Worm (Caenorhabditis elegans) whole organism, L3 larva: Measurements from ENCODE around the gene Y46H3C.5.

Experiments
- ceh-16 ChIP-seq: sonication (generic microtip); optimal IDR thresholded peaks from 2 replicates; lab custom pipeline; 2017; ENCODE audit warnings: missing biosample characterization, missing genetic modification characterization
- ceh-28 ChIP-seq: fragments of 150-350 bp; optimal IDR thresholded peaks from 2 replicates; lab custom pipeline; 2014; ENCODE audit warnings: missing biosample characterization, missing genetic modification reagents, missing genetic modification characterization
- daf-12 ChIP-seq: fragments of 150-350 bp; optimal IDR thresholded peaks from 2 replicates; lab custom pipeline; 2014; ENCODE audit warnings: missing biosample characterization, missing genetic modification reagents, missing genetic modification characterization
- egl-27 ChIP-seq: sonication (generic microtip); optimal IDR thresholded peaks from 4 replicates; lab custom pipeline; 2017; ENCODE audit warnings: missing biosample characterization, missing genetic modification reagents, missing genetic modification characterization
- egl-5 ChIP-seq: fragments of 150-350 bp; optimal IDR thresholded peaks from 2 replicates; lab custom pipeline; 2017; ENCODE audit warnings: missing biosample characterization, missing genetic modification reagents, missing genetic modification characterization, inconsistent platforms
- elt-1 ChIP-seq: fragments of 150-350 bp; optimal IDR thresholded peaks from 2 replicates; lab custom pipeline; 2014; ENCODE audit warnings: missing biosample characterization, missing genetic modification characterization
- fkh-10 ChIP-seq: sonication (generic microtip); optimal IDR thresholded peaks from 2 replicates; lab custom pipeline; 2017; ENCODE audit warnings: missing biosample characterization, missing genetic modification reagents, missing genetic modification characterization
- lin-39 ChIP-seq: fragments of 150-350 bp; optimal IDR thresholded peaks from 2 replicates; lab custom pipeline; 2018; ENCODE audit warnings: missing biosample characterization, missing genetic modification reagents, missing genetic modification characterization
- lsy-12 ChIP-seq: sonication (generic microtip); optimal IDR thresholded peaks from 2 replicates; lab custom pipeline; 2016; ENCODE audit warnings: mild to moderate bottlenecking, missing genetic modification characterization, missing compliant biosample characterization
- mdl-1 ChIP-seq: fragments of 150-350 bp; optimal IDR thresholded peaks from 2 replicates; lab custom pipeline; 2014; ENCODE audit warnings: missing biosample characterization, missing genetic modification characterization
- mml-1 ChIP-seq: fragments of 150-350 bp; sonication (generic microtip); optimal IDR thresholded peaks from 3 replicates; lab custom pipeline; 2014; ENCODE audit warnings: missing biosample characterization, missing genetic modification characterization
- nfya-1 ChIP-seq: sonication (generic microtip); optimal IDR thresholded peaks from 2 replicates; lab custom pipeline; 2017; ENCODE audit warnings: missing genetic modification characterization, mild to moderate bottlenecking, missing compliant biosample characterization, antibody characterized with exemption, moderate library complexity; ENCODE audit not compliant: insufficient read depth
- nhr-11 ChIP-seq: fragments of 150-350 bp; optimal IDR thresholded peaks from 2 replicates; lab custom pipeline; 2014; ENCODE audit warnings: missing biosample characterization, missing genetic modification characterization
- nhr-12 ChIP-seq: fragments of 150-350 bp; optimal IDR thresholded peaks from 2 replicates; lab custom pipeline; 2014; ENCODE audit warnings: missing biosample characterization, missing genetic modification characterization
- nhr-43 ChIP-seq: sonication (generic microtip); optimal IDR thresholded peaks from 2 replicates; lab custom pipeline; 2016; ENCODE audit warnings: mild to moderate bottlenecking, missing genetic modification characterization, missing compliant biosample characterization; ENCODE audit not compliant: poor library complexity, severe bottlenecking
- nhr-77 ChIP-seq: fragments of 150-350 bp; optimal IDR thresholded peaks from 2 replicates; lab custom pipeline; 2014; ENCODE audit warnings: missing biosample characterization, missing genetic modification characterization
- skn-1 ChIP-seq: fragments of 150-350 bp; optimal IDR thresholded peaks from 2 replicates; lab custom pipeline; 2014; ENCODE audit warnings: missing biosample characterization, missing genetic modification characterization
- unc-39 ChIP-seq: sonication (generic microtip); optimal IDR thresholded peaks from 4 replicates; lab custom pipeline; 2017; ENCODE audit warnings: missing biosample characterization, missing genetic modification characterization

Y46H3C.5 gene

DNA sequence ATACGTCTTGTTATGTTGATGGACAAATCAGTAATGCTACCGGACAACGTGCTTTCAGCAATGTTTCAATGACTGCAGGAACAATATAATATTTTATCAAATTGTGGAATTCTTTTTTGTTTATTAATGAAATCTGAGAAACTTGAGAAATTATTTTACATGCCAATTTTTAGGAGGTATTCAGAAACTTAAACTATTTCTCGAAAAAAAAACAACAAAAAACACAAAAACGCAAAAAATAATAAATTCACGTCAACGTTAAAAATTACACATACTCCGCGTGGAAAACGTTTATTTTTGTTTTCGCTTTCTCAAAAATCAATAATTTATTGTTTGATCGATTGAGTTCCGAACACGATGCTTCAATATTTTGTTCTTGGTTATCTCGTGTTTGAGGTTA is 50.1 kb downstream of the Y46H3C.5 start, which contains the start of gene Y46H3D.1:
Y46H3D.1 (plus strand) TSS at position 301 of the 400 bp plus-strand sequence.
- TF ChIP-seq mml-1, result no peak
- TF ChIP-seq fkh-10, result no peak
- no peak for TF ChIP-seq egl-5
- TF ChIP-seq nhr-12, result no peak
- no peak for TF ChIP-seq lsy-12 (tag; lab: Kevin White, UChicago)
- TF ChIP-seq nhr-77, result no peak
- no peak for TF ChIP-seq ceh-28 (tag; lab: Kevin White, UChicago)
- no peak for TF ChIP-seq mdl-1 (tag; lab: Kevin White, UChicago)
- TF ChIP-seq elt-1 (tag; lab: Kevin White, UChicago), result no peak
- no peak for TF ChIP-seq unc-39 (tag; lab: Kevin White, UChicago)
- TF ChIP-seq skn-1 (tag; lab: Kevin White, UChicago), result no peak
- TF ChIP-seq daf-12 (tag; lab: Kevin White, UChicago), result no peak
- no peak for TF ChIP-seq nfya-1 (tag; lab: Kevin White, UChicago)
- no peak for TF ChIP-seq ceh-16 (tag; lab: Kevin White, UChicago)
- TF ChIP-seq lin-39 (tag; lab: Kevin White, UChicago), result no peak
- no peak for TF ChIP-seq nhr-11 (tag; lab: Kevin White, UChicago)
- TF ChIP-seq egl-27 (tag; lab: Kevin White, UChicago), result no peak
- no peak for TF ChIP-seq nhr-43 (tag; lab: Kevin White, UChicago)
